Fruit fly (Drosophila melanogaster) whole organism, wandering third instar larva: ENCODE measurements around the gene CG14929.

Experiments
- Dfd ChIP-seq: fragments of >200 bp; optimal IDR thresholded peaks from 2 replicates; lab custom pipeline; 2017; ENCODE audit warnings: missing biosample characterization, missing genetic modification characterization
- Mio ChIP-seq: sonication (Bioruptor generic); optimal IDR thresholded peaks from 2 replicates; lab custom pipeline; 2016; ENCODE audit warnings: missing biosample characterization, missing genetic modification characterization
- Rel ChIP-seq, 2 experiments: fragments of 200-800 bp; sonication (Bioruptor generic) in 1 of 2; optimal IDR thresholded peaks; 2 replicates in 1 of 2; 3 replicates in 1 of 2; lab custom pipeline; 2016 to 2019; ENCODE audit warnings: mild to moderate bottlenecking in 2 of 2, missing biosample characterization in 2 of 2, missing genetic modification characterization in 2 of 2, moderate library complexity in 1 of 2
- Sp1 ChIP-seq: fragments of 200-800 bp; sonication (Bioruptor generic); optimal IDR thresholded peaks from 3 replicates; lab custom pipeline; 2019; ENCODE audit warnings: missing biosample characterization, mild to moderate bottlenecking, missing genetic modification characterization, moderate library complexity
- br ChIP-seq: fragments of 200-800 bp; sonication (Bioruptor generic); optimal IDR thresholded peaks from 2 replicates; lab custom pipeline; 2016; ENCODE audit warnings: missing biosample characterization, missing genetic modification characterization
- h ChIP-seq: fragments of 200-800 bp; sonication (Bioruptor generic); optimal IDR thresholded peaks from 3 replicates; lab custom pipeline; 2016; ENCODE audit warnings: missing biosample characterization, mild to moderate bottlenecking, missing genetic modification characterization
- jim ChIP-seq: fragments of 175-275, 200-325 bp; sonication (Bioruptor generic); optimal IDR thresholded peaks from 2 replicates; lab custom pipeline; 2016; ENCODE audit warnings: missing biosample characterization, mild to moderate bottlenecking, missing genetic modification characterization
- pan ChIP-seq: fragments of >200 bp; optimal IDR thresholded peaks from 2 replicates; lab custom pipeline; 2017
- psq ChIP-seq: fragments of 200-800 bp; sonication (Bioruptor generic); optimal IDR thresholded peaks from 3 replicates; lab custom pipeline; 2017; ENCODE audit warnings: missing biosample characterization, mild to moderate bottlenecking, missing genetic modification characterization, moderate library complexity
- rgr ChIP-seq: fragments of 200-800 bp; sonication (Bioruptor generic); optimal IDR thresholded peaks from 3 replicates; lab custom pipeline; 2016; ENCODE audit warnings: missing biosample characterization, mild to moderate bottlenecking, missing genetic modification characterization
- tai ChIP-seq: sonication (Bioruptor generic); optimal IDR thresholded peaks from 2 replicates; lab custom pipeline; 2016; ENCODE audit warnings: missing biosample characterization, missing genetic modification characterization

DNA sequence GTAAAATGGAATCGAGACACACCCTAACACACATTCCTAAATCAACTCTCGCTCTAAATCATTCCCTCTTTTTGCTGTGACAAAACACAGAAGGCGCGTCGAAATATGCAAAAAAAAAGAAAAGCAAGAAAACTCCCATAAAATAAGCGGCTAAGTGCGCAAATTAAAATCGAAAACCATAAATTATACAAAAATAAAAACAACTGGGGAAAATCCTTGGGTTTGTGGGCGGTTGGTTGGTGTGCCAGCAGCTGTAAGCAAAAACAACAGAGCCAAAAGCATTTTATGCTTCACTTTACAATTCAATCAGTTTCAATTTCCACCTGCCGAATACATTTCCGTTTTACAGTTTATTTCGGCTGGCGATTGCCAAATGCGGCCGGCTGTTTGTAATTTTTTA is 16.2 kb downstream of the CG14929 start, which contains the start of gene CG43438:
- TF ChIP-seq pan (no peak), br (no peak), h (no peak), Dfd (no peak), Rel (GFP tag; optimal IDR thresholded peaks at IDR 0.05; lab: Kevin White, UChicago) (no peak), Rel (tag; optimal IDR thresholded peaks at IDR 0.05; lab: Kevin White, UChicago) (no peak), rgr (no peak), Mio (no peak), tai (GFP tag; lab: Kevin White, UChicago) (no peak), Sp1 (GFP tag; lab: Kevin White, UChicago) (no peak), psq (GFP tag; lab: Kevin White, UChicago) (no peak), jim (GFP tag; lab: Kevin White, UChicago) (no peak)
